Worm (Caenorhabditis elegans): ENCODE data around the gene T18D3.9.

Gene T18D3.9

ce11 chrX:12458021-12458420 is 3.8 kb upstream of the T18D3.9 start (continued):
- TF ChIP-seq ceh-58 (GFP tag; IDR thresholded peaks at IDR 0.05) (0 out of 2 replicates have a peak, but pooled peaks have one; percentile 73), ZK185.1 (tag; optimal IDR thresholded peaks at IDR 0.05; ENCODE audit: poor library complexity, severe bottlenecking) (peak; percentile 78), lin-35 (GFP tag; optimal IDR thresholded peaks at IDR 0.05) (no peak), let-607 (tag; optimal IDR thresholded peaks at IDR 0.05) (peak in 1 of 2 experiments; percentile 39), lin-40 (tag; optimal IDR thresholded peaks at IDR 0.05) (no peak), ztf-26 (tag; optimal IDR thresholded peaks at IDR 0.05) (peak; percentile 29), hlh-12 (tag; optimal IDR thresholded peaks at IDR 0.05) (peak; percentile 74), egrh-3 (GFP tag; IDR thresholded peaks at IDR 0.05) (no peak), F57C9.4 (tag; optimal IDR thresholded peaks at IDR 0.05) (no peak), cebp-1 (GFP tag; IDR thresholded peaks at IDR 0.05) (0 out of 2 replicates have a peak, but pooled peaks have one; percentile 33), cebp-1 (tag; optimal IDR thresholded peaks at IDR 0.05) (no peak), ztf-28 (GFP tag; IDR thresholded peaks at IDR 0.05) (peak; percentile 53; the same call in 1 of the 2 replicates), dpff-1 (tag; optimal IDR thresholded peaks at IDR 0.05) (no peak), T26A5.8 (tag; optimal IDR thresholded peaks at IDR 0.05) (peak; percentile 26), ceh-91 (GFP tag; IDR thresholded peaks at IDR 0.05) (no peak), attf-5 (GFP tag; optimal IDR thresholded peaks at IDR 0.05) (peak; percentile 61), Y53F4B.3 (GFP tag; IDR thresholded peaks at IDR 0.05) (no peak), xnd-1 (tag; optimal IDR thresholded peaks at IDR 0.05) (no peak), B0261.1 (tag; optimal IDR thresholded peaks at IDR 0.05) (peak; percentile 92), Y53G8AR.9 (GFP tag; conservative IDR thresholded peaks at IDR 0.05) (peak; percentile 78; the same call in 1 of the 2 replicates), unc-62 (GFP tag; optimal IDR thresholded peaks at IDR 0.05) (no peak), akir-1 (GFP tag; optimal IDR thresholded peaks at IDR 0.05) (no peak), B0019.2 (GFP tag; conservative IDR thresholded peaks at IDR 0.05) (0 out of 2 replicates have a peak, but pooled peaks have one; percentile 3), hmg-20 (GFP tag; IDR thresholded peaks at IDR 0.05) (0 out of 2 replicates have a peak, but pooled peaks have one; percentile 39), Y79H2A.3 (GFP tag; conservative IDR thresholded peaks at IDR 0.05) (0 out of 2 replicates have a peak, but pooled peaks have one; percentile 37), B0035.1 (tag; optimal IDR thresholded peaks at IDR 0.05) (peak; percentile 70), F57A8.1 (GFP tag; optimal IDR thresholded peaks at IDR 0.05) (no peak), ama-1 (optimal IDR thresholded peaks at IDR 0.05) (no peak), ama-1 (GFP tag; optimal IDR thresholded peaks at IDR 0.05) (peak in 1 of 2 experiments; percentile 29), zim-3 (tag; optimal IDR thresholded peaks at IDR 0.05) (peak; percentile 81), athp-1 (tag; optimal IDR thresholded peaks at IDR 0.05) (peak; percentile 60), aptf-2 (GFP tag; conservative IDR thresholded peaks at IDR 0.05) (no peak), let-526 (GFP tag; IDR thresholded peaks at IDR 0.05) (no peak), gei-17 (GFP tag; optimal IDR thresholded peaks at IDR 0.05) (peak; percentile 38), dox-1 (GFP tag; IDR thresholded peaks at IDR 0.05) (peak; percentile 49; the same call in 1 of the 2 replicates), lsy-27 (tag; optimal IDR thresholded peaks at IDR 0.05; ENCODE audit: borderline replicate concordance, insufficient read depth) (peak; percentile 46), egl-18 (GFP tag; IDR thresholded peaks at IDR 0.05) (0 out of 2 replicates have a peak, but pooled peaks have one; percentile 58), atf-7 (tag; optimal IDR thresholded peaks at IDR 0.05) (peak; percentile 52)

- TF ChIP-seq madf-6 (GFP tag; IDR thresholded peaks at IDR 0.05) (0 out of 2 replicates have a peak, but pooled peaks have one; percentile 16), ekl-4 (GFP tag; IDR thresholded peaks at IDR 0.05) (no peak), mes-4 (tag; optimal IDR thresholded peaks at IDR 0.05) (no peak), repo-1 (tag; optimal IDR thresholded peaks at IDR 0.05) (no peak), B0019.2 (GFP tag; conservative IDR thresholded peaks at IDR 0.05) (no peak), aptf-2 (GFP tag; conservative IDR thresholded peaks at IDR 0.05) (no peak), snpc-4 (GFP tag; optimal IDR thresholded peaks at IDR 0.05) (peak; percentile 9), snpc-4 (tag; optimal IDR thresholded peaks at IDR 0.05) (peak in 1 of 4 experiments; percentile 29), aptf-3 (GFP tag; IDR thresholded peaks at IDR 0.05) (no peak), ccch-3 (GFP tag; optimal IDR thresholded peaks at IDR 0.05) (no peak), F55B11.4 (tag; optimal IDR thresholded peaks at IDR 0.05; ENCODE audit: borderline replicate concordance, insufficient read depth) (no peak), Y53G8AR.9 (GFP tag; conservative IDR thresholded peaks at IDR 0.05) (no peak), ztf-6 (GFP tag; IDR thresholded peaks at IDR 0.05) (0 out of 2 replicates have a peak, but pooled peaks have one; percentile 15), ztf-26 (tag; optimal IDR thresholded peaks at IDR 0.05) (peak; percentile 25), madf-3 (GFP tag; IDR thresholded peaks at IDR 0.05) (no peak), unc-62 (GFP tag; optimal IDR thresholded peaks at IDR 0.05) (no peak)
Measured at ce11 chrX:12452143-12452570, 2.1 kb downstream of the T18D3.9 start.

Data from whole organism, young adult.